Worm (Caenorhabditis elegans) whole organism, L4/young adult: Measurements from ENCODE around the gene his-71.

Experiments used
- W03F9.2 ChIP-seq: fragments of 150-350 bp; optimal IDR thresholded peaks from 2 replicates; lab custom pipeline; 2014; ENCODE audit warnings: missing biosample characterization, missing genetic modification characterization
- dao-5 ChIP-seq: sonication (generic microtip); optimal IDR thresholded peaks from 2 replicates; lab custom pipeline; 2016; ENCODE audit warnings: missing genotype, missing genetic modification characterization, moderate library complexity, missing compliant biosample characterization
- him-1 ChIP-seq: sonication (generic microtip); optimal IDR thresholded peaks from 2 replicates; lab custom pipeline; 2016; ENCODE audit warnings: missing genotype, missing genetic modification reagents, missing genetic modification characterization, missing compliant biosample characterization

DNA sequence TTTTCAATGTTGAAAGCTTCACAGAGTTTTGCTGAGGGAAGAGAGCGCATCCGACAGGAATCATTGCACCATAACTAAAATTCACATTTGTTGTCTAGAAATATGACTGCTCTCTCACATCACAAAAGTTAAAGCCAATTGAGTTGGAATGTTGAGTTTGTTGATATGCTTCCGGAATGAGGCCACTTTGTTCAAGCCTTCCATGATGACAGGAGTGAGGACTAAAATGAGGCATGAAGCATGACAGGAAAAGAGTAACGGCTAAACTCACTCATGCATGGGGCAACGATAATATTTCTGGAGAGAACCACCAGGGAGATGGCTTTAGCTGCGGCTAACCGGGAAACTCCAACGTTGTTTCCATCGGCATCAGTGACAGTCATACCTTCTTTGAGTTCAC lies 25.4 kb downstream of the his-71 start:
- no peak for TF ChIP-seq dao-5 (tag; lab: Kevin White, UChicago)
- TF ChIP-seq him-1, result no peak
- no peak for TF ChIP-seq W03F9.2 (tag; lab: Kevin White, UChicago)
